Worm (Caenorhabditis elegans) whole organism, early embryonic: Measurements from ENCODE around the gene T13C5.3.

Source experiments
- aly-1 ChIP-seq: sonication (generic microtip); optimal IDR thresholded peaks from 2 replicates; lab custom pipeline; 2016; ENCODE audit warnings: missing genetic modification characterization, missing compliant biosample characterization
- ama-1 ChIP-seq: fragments of 150-350 bp; optimal IDR thresholded peaks from 2 replicates; lab custom pipeline; 2014
- ceh-36 ChIP-seq: sonication (generic microtip); optimal IDR thresholded peaks from 2 replicates; lab custom pipeline; 2016; ENCODE audit warnings: missing genetic modification characterization, inconsistent platforms, missing compliant biosample characterization
- flt-1 ChIP-seq: fragments of 200-800 bp; sonication (Bioruptor generic); IDR thresholded peaks from 2 replicates; pipeline ENCODE4 v1.3.6; 2022; ENCODE audit warnings: missing genetic modification characterization, missing compliant biosample characterization
- hmg-4 ChIP-seq: fragments of 200-800 bp; sonication (Bioruptor generic); optimal IDR thresholded peaks from 2 replicates; lab custom pipeline; 2018; ENCODE audit warnings: mild to moderate bottlenecking, missing genetic modification characterization, missing compliant biosample characterization
- tbx-11 ChIP-seq: fragments of 200-800 bp; sonication (Bioruptor generic); IDR thresholded peaks from 2 replicates; pipeline ENCODE4 v1.3.6; 2022; ENCODE audit warnings: missing genetic modification characterization, missing compliant biosample characterization

- TF ChIP-seq flt-1 (no peak), ama-1 (no peak), tbx-11 (GFP tag; lab: Robert Waterston, UW) (no peak), aly-1 (tag; lab: Kevin White, UChicago) (no peak), ceh-36 (tag; lab: Kevin White, UChicago) (no peak), hmg-4 (GFP tag; lab: Kevin White, UChicago) (peak; percentile 15)
Observed at ce11 chrX:6224841-6225240, 46.5 kb downstream of the T13C5.3 start.
